Worm (Caenorhabditis elegans): ENCODE results near the gene glb-19.

DNA sequence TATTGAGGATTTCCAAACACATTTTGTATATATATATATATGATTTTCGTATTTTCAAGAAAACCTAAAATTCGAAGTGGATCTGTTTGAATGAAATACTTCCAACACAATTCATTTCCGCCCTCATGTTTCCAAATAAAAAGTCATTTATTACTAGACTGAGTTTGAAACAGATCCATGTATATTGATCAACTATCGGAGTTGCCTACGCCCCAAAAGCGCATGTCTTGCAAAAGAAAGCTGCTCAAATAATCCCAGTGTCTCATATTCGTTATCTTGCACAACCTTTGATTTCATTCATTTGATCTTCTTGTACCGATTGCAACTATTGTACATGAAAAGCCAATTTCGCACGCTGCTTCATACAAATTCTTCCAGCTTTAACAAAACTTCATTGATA is 51.3 kb downstream of the glb-19 start, which contains the start of gene R09H10.2:
- no peak for TF ChIP-seq dve-1 (tag; optimal IDR thresholded peaks at IDR 0.05; ENCODE audit: insufficient read depth)
- TF ChIP-seq nhr-10 (tag; optimal IDR thresholded peaks at IDR 0.05), result no peak
- no peak for TF ChIP-seq aha-1 (tag)
- no peak for TF ChIP-seq Y5F2A.4 (GFP tag; optimal IDR thresholded peaks at IDR 0.05)
- no peak for TF ChIP-seq dmd-8 (GFP tag; IDR thresholded peaks at IDR 0.05)
- TF ChIP-seq lin-15B (tag; optimal IDR thresholded peaks at IDR 0.05), result no peak
- TF ChIP-seq ceh-82 (tag; optimal IDR thresholded peaks at IDR 0.05), result no peak
- TF ChIP-seq ztf-7 (tag; optimal IDR thresholded peaks at IDR 0.05), result no peak
- no peak for TF ChIP-seq skn-1 (tag; optimal IDR thresholded peaks at IDR 0.05)
- TF ChIP-seq lin-13 (GFP tag; optimal IDR thresholded peaks at IDR 0.05), result no peak
- TF ChIP-seq fkh-10 (GFP tag; optimal IDR thresholded peaks at IDR 0.05), result no peak
- no peak for TF ChIP-seq ztf-11 (tag; optimal IDR thresholded peaks at IDR 0.05)
- no peak for TF ChIP-seq lin-38 (GFP tag; IDR thresholded peaks at IDR 0.05)
- no peak for TF ChIP-seq zip-11 (GFP tag; IDR thresholded peaks at IDR 0.05)
